Worm (Caenorhabditis elegans) whole organism, L2 larva: ENCODE data around the gene rps-3.
A peak's percentile ranks its signal among the peaks of the same experiment; 100 is the strongest.

Source experiments
- C34F6.9 ChIP-seq: fragments of 150-350 bp; optimal IDR thresholded peaks from 2 replicates; lab custom pipeline; 2014; ENCODE audit warnings: missing biosample characterization, missing genetic modification characterization
- F13H6.1 ChIP-seq: sonication (generic microtip); optimal IDR thresholded peaks from 2 replicates; lab custom pipeline; 2016; ENCODE audit warnings: missing genetic modification characterization, missing compliant biosample characterization
- R02D3.7 ChIP-seq: fragments of 150-350 bp; optimal IDR thresholded peaks from 2 replicates; lab custom pipeline; 2014; ENCODE audit warnings: missing biosample characterization, missing genetic modification characterization
- Y55F3AM.14 ChIP-seq: fragments of 200-800 bp; sonication (Bioruptor generic); optimal IDR thresholded peaks from 2 replicates; lab custom pipeline; 2018; ENCODE audit warnings: mild to moderate bottlenecking, missing genetic modification characterization, missing compliant biosample characterization
- ZK546.5 ChIP-seq: sonication (generic microtip); optimal IDR thresholded peaks from 2 replicates; lab custom pipeline; 2017; ENCODE audit warnings: missing biosample characterization, missing genetic modification characterization
- alr-1 ChIP-seq: fragments of 150-350 bp; optimal IDR thresholded peaks from 2 replicates; lab custom pipeline; 2014; ENCODE audit warnings: missing biosample characterization, missing genetic modification characterization
- aly-2 ChIP-seq: fragments of 150-350 bp; optimal IDR thresholded peaks from 2 replicates; lab custom pipeline; 2014; ENCODE audit warnings: missing biosample characterization, missing genetic modification characterization
- ama-1 ChIP-seq: fragments of 150-350 bp; optimal IDR thresholded peaks from 2 replicates; lab custom pipeline; 2018; ENCODE audit warnings: inconsistent platforms
- blmp-1 ChIP-seq: sonication (generic microtip); optimal IDR thresholded peaks from 2 replicates; lab custom pipeline; 2017; ENCODE audit warnings: missing genetic modification characterization, mild to moderate bottlenecking, missing compliant biosample characterization, antibody characterized with exemption, moderate library complexity; ENCODE audit not compliant: insufficient read depth
- ceh-16 ChIP-seq: fragments of 150-350 bp; optimal IDR thresholded peaks from 2 replicates; lab custom pipeline; 2014; ENCODE audit warnings: missing biosample characterization, missing genetic modification characterization
- ceh-82 ChIP-seq: fragments of 150-350 bp; optimal IDR thresholded peaks from 2 replicates; lab custom pipeline; 2014; ENCODE audit warnings: missing biosample characterization, missing genetic modification characterization
- crh-2 ChIP-seq: sonication (generic microtip); optimal IDR thresholded peaks from 2 replicates; lab custom pipeline; 2017; ENCODE audit warnings: missing biosample characterization, missing genetic modification characterization
- dmd-4 ChIP-seq: sonication (generic microtip); optimal IDR thresholded peaks from 2 replicates; lab custom pipeline; 2017; ENCODE audit warnings: missing biosample characterization, missing genetic modification characterization
- egl-27 ChIP-seq: sonication (generic microtip); optimal IDR thresholded peaks from 3 replicates; lab custom pipeline; 2017; ENCODE audit warnings: missing biosample characterization, missing genetic modification reagents, missing genetic modification characterization
- elt-1 ChIP-seq: fragments of 150-350 bp; optimal IDR thresholded peaks from 2 replicates; lab custom pipeline; 2014; ENCODE audit warnings: missing biosample characterization, missing genetic modification characterization
- elt-3 ChIP-seq: sonication (generic microtip); optimal IDR thresholded peaks from 2 replicates; lab custom pipeline; 2017; ENCODE audit warnings: missing biosample characterization, missing genetic modification characterization
- fos-1 ChIP-seq: fragments of 150-350 bp; optimal IDR thresholded peaks from 2 replicates; lab custom pipeline; 2014; ENCODE audit warnings: missing biosample characterization, missing genetic modification characterization
- gmeb-1 ChIP-seq: fragments of 150-350 bp; optimal IDR thresholded peaks from 2 replicates; lab custom pipeline; 2014; ENCODE audit warnings: missing biosample characterization, missing genetic modification characterization
- lin-11 ChIP-seq: fragments of 150-350 bp; sonication (generic microtip); optimal IDR thresholded peaks from 2 replicates; lab custom pipeline; 2014; ENCODE audit warnings: missing biosample characterization, missing genetic modification characterization, inconsistent platforms, mixed read lengths
- lin-13 ChIP-seq: fragments of 150-350 bp; optimal IDR thresholded peaks from 2 replicates; lab custom pipeline; 2014; ENCODE audit warnings: missing biosample characterization, missing genetic modification reagents, missing genetic modification characterization
- lin-39 ChIP-seq: fragments of 150-350 bp; optimal IDR thresholded peaks from 2 replicates; lab custom pipeline; 2014; ENCODE audit warnings: missing biosample characterization, missing genetic modification reagents, missing genetic modification characterization
- lsy-2 ChIP-seq, 2 experiments: fragments of 150-350 bp in 1 of 2; sonication (generic microtip) in 1 of 2; optimal IDR thresholded peaks; 2 replicates each; lab custom pipeline; 2014 to 2017; ENCODE audit warnings: missing biosample characterization in 2 of 2, missing genetic modification characterization in 2 of 2
- mab-5 ChIP-seq: fragments of 150-350 bp; optimal IDR thresholded peaks from 2 replicates; lab custom pipeline; 2014; ENCODE audit warnings: missing biosample characterization, missing genetic modification characterization
- mbf-1 ChIP-seq: sonication (generic microtip); optimal IDR thresholded peaks from 2 replicates; lab custom pipeline; 2017; ENCODE audit warnings: missing biosample characterization, missing genetic modification characterization
- mdl-1 ChIP-seq, 2 experiments: fragments of 150-350 bp in 1 of 2; sonication (generic microtip) in 1 of 2; optimal IDR thresholded peaks; 2 replicates each; lab custom pipeline; 2017; ENCODE audit warnings: missing biosample characterization in 2 of 2, missing genetic modification characterization in 2 of 2
- nhr-10 ChIP-seq: sonication (generic microtip); optimal IDR thresholded peaks from 2 replicates; lab custom pipeline; 2017; ENCODE audit warnings: missing biosample characterization, missing genetic modification characterization
- nhr-11 ChIP-seq: fragments of 150-350 bp; optimal IDR thresholded peaks from 2 replicates; lab custom pipeline; 2014; ENCODE audit warnings: missing biosample characterization, missing genetic modification characterization
- nhr-12 ChIP-seq: fragments of 150-350 bp; optimal IDR thresholded peaks from 2 replicates; lab custom pipeline; 2014; ENCODE audit warnings: missing biosample characterization, missing genetic modification characterization
- nhr-129 ChIP-seq: fragments of 150-350 bp; optimal IDR thresholded peaks from 2 replicates; lab custom pipeline; 2014; ENCODE audit warnings: missing biosample characterization, missing genetic modification characterization
- nhr-21 ChIP-seq: fragments of 150-350 bp; optimal IDR thresholded peaks from 2 replicates; lab custom pipeline; 2014; ENCODE audit warnings: missing biosample characterization, missing genetic modification characterization
- nhr-23 ChIP-seq: fragments of 150-350 bp; optimal IDR thresholded peaks from 2 replicates; lab custom pipeline; 2014; ENCODE audit warnings: missing biosample characterization, missing genetic modification reagents, missing genetic modification characterization
- nhr-237 ChIP-seq: fragments of 150-350 bp; optimal IDR thresholded peaks from 2 replicates; lab custom pipeline; 2014; ENCODE audit warnings: missing biosample characterization, missing genetic modification characterization
- nhr-25 ChIP-seq: fragments of 150-350 bp; sonication (generic microtip); optimal IDR thresholded peaks from 3 replicates; lab custom pipeline; 2014; ENCODE audit warnings: missing biosample characterization, missing genetic modification characterization
- nhr-6 ChIP-seq: fragments of 150-350 bp; optimal IDR thresholded peaks from 2 replicates; lab custom pipeline; 2014; ENCODE audit warnings: missing biosample characterization, missing genetic modification characterization
- nhr-77 ChIP-seq: fragments of 150-350 bp; optimal IDR thresholded peaks from 2 replicates; lab custom pipeline; 2014; ENCODE audit warnings: missing biosample characterization, missing genetic modification characterization
- peb-1 ChIP-seq: fragments of 150-350 bp; optimal IDR thresholded peaks from 2 replicates; lab custom pipeline; 2014; ENCODE audit warnings: missing biosample characterization, missing genetic modification characterization
- sem-4 ChIP-seq: fragments of 150-350 bp; optimal IDR thresholded peaks from 2 replicates; lab custom pipeline; 2014; ENCODE audit warnings: missing biosample characterization, missing genetic modification reagents, missing genetic modification characterization
- skn-1 ChIP-seq: sonication (generic microtip); optimal IDR thresholded peaks from 2 replicates; lab custom pipeline; 2017; ENCODE audit warnings: missing biosample characterization, missing genetic modification characterization
- sma-3 ChIP-seq: sonication (generic microtip); optimal IDR thresholded peaks from 2 replicates; lab custom pipeline; 2016; ENCODE audit warnings: missing genetic modification reagents, missing genetic modification characterization, missing compliant biosample characterization
- sma-9 ChIP-seq, 2 experiments: fragments of 150-350 bp in 1 of 2; sonication (generic microtip) in 1 of 2; optimal IDR thresholded peaks; 2 replicates each; lab custom pipeline; 2014 to 2016; ENCODE audit warnings: missing genetic modification characterization in 2 of 2, mild to moderate bottlenecking in 1 of 2, missing biosample characterization in 1 of 2, missing compliant biosample characterization in 1 of 2, missing genetic modification reagents in 1 of 2, moderate library complexity in 1 of 2
- snpc-4 ChIP-seq: fragments of 150-350 bp; optimal IDR thresholded peaks from 2 replicates; lab custom pipeline; 2014; ENCODE audit warnings: missing biosample characterization, missing genetic modification characterization
- unc-39 ChIP-seq: fragments of 150-350 bp; optimal IDR thresholded peaks from 2 replicates; lab custom pipeline; 2014; ENCODE audit warnings: missing biosample characterization, missing genetic modification characterization
- unc-55 ChIP-seq: fragments of 150-350 bp; sonication (generic microtip); optimal IDR thresholded peaks from 3 replicates; lab custom pipeline; 2014; ENCODE audit warnings: missing biosample characterization, missing genetic modification reagents, missing genetic modification characterization
- unc-62 ChIP-seq: fragments of 150-350 bp; optimal IDR thresholded peaks from 2 replicates; lab custom pipeline; 2014; ENCODE audit warnings: missing biosample characterization, missing genetic modification reagents, missing genetic modification characterization
- zag-1 ChIP-seq: fragments of 150-350 bp; optimal IDR thresholded peaks from 2 replicates; lab custom pipeline; 2014; ENCODE audit warnings: missing biosample characterization, missing genetic modification characterization
- ztf-1 ChIP-seq: fragments of 200-800 bp; sonication (Bioruptor generic); conservative IDR thresholded peaks from 2 replicates; pipeline ENCODE4 v1.3.6; 2022; ENCODE audit warnings: missing genetic modification characterization, missing compliant biosample characterization
- ztf-11 ChIP-seq: sonication (generic microtip); optimal IDR thresholded peaks from 2 replicates; lab custom pipeline; 2017; ENCODE audit warnings: missing biosample characterization, missing genetic modification characterization
- ztf-4 ChIP-seq: fragments of 150-350 bp; optimal IDR thresholded peaks from 2 replicates; lab custom pipeline; 2014; ENCODE audit warnings: missing biosample characterization, missing genetic modification characterization

Gene rps-3

ce11 chrIII:6206161-6206853, at the start of gene rps-3, which contains the start of gene sna-3:
TSS of gene rps-3 (plus strand) at chrIII:6206803.
TSS of gene sna-3 (minus strand) at chrIII:6206211.
- TF ChIP-seq mab-5 (no peak), unc-62 (no peak), nhr-129 (peak; percentile 91), gmeb-1 (tag; lab: Kevin White, UChicago) (peak; percentile 78), ZK546.5 (peak; percentile 40), ceh-82 (tag; lab: Kevin White, UChicago) (no peak), nhr-10 (tag; lab: Kevin White, UChicago) (no peak), lin-13 (peak; percentile 81), crh-2 (tag; lab: Kevin White, UChicago) (peak; percentile 90), fos-1 (tag; lab: Kevin White, UChicago) (peak; percentile 70), Y55F3AM.14 (no peak), ceh-16 (tag; lab: Kevin White, UChicago) (peak; percentile 52), blmp-1 (tag; lab: Kevin White, UChicago) (peak; percentile 8), peb-1 (tag; lab: Kevin White, UChicago) (no peak), nhr-12 (tag; lab: Kevin White, UChicago) (no peak), nhr-23 (no peak), egl-27 (tag; lab: Kevin White, UChicago) (peak; percentile 21), F13H6.1 (tag; lab: Kevin White, UChicago) (peak; percentile 64), lin-39 (tag; lab: Kevin White, UChicago) (no peak), ztf-1 (no peak), nhr-77 (tag; lab: Kevin White, UChicago) (no peak), alr-1 (tag; lab: Kevin White, UChicago) (no peak), nhr-21 (tag; lab: Kevin White, UChicago) (peak; percentile 64), nhr-237 (no peak), mbf-1 (tag; lab: Kevin White, UChicago) (no peak), lsy-2 (tag; optimal IDR thresholded peaks at IDR 0.05; lab: Kevin White, UChicago) (peak; percentile 68 to 92), skn-1 (tag; lab: Kevin White, UChicago) (no peak), aly-2 (tag; lab: Kevin White, UChicago) (no peak), unc-55 (GFP tag; lab: Kevin White, UChicago) (peak; percentile 93), elt-1 (tag; lab: Kevin White, UChicago) (no peak), nhr-25 (tag; lab: Kevin White, UChicago) (peak; percentile 73), dmd-4 (no peak), snpc-4 (peak; percentile 63), ztf-4 (tag; lab: Kevin White, UChicago) (no peak), sma-9 (GFP tag; optimal IDR thresholded peaks at IDR 0.05; lab: Kevin White, UChicago) (peak; percentile 55), sma-9 (tag; optimal IDR thresholded peaks at IDR 0.05; lab: Kevin White, UChicago) (no peak), elt-3 (tag; lab: Kevin White, UChicago) (no peak), sma-3 (GFP tag; lab: Kevin White, UChicago) (peak; percentile 52), C34F6.9 (tag; lab: Kevin White, UChicago) (peak; percentile 90), nhr-11 (tag; lab: Kevin White, UChicago) (no peak), sem-4 (tag; lab: Kevin White, UChicago) (no peak), lin-11 (tag; lab: Kevin White, UChicago) (peak; percentile 82), R02D3.7 (no peak), ztf-11 (no peak), zag-1 (tag; lab: Kevin White, UChicago) (peak; percentile 10), ama-1 (lab: Kevin White, UChicago) (no peak), unc-39 (tag; lab: Kevin White, UChicago) (no peak), nhr-6 (tag; lab: Kevin White, UChicago) (no peak), mdl-1 (tag; optimal IDR thresholded peaks at IDR 0.05; lab: Kevin White, UChicago) (no peak)
